Worm (Caenorhabditis elegans) whole organism, L3 larva: Measurements from ENCODE around the gene D1025.1.

ENCODE experiments used
- R02D3.7 ChIP-seq: fragments of 150-350 bp; optimal IDR thresholded peaks from 2 replicates; lab custom pipeline; 2014; ENCODE audit warnings: missing biosample characterization, missing genetic modification characterization
- ZK546.5 ChIP-seq: sonication (generic microtip); optimal IDR thresholded peaks from 2 replicates; lab custom pipeline; 2017; ENCODE audit warnings: missing biosample characterization, missing genetic modification characterization
- aly-2 ChIP-seq: fragments of 150-350 bp; optimal IDR thresholded peaks from 2 replicates; lab custom pipeline; 2014; ENCODE audit warnings: missing biosample characterization, missing genetic modification characterization
- ama-1 ChIP-seq: fragments of 150-350 bp; optimal IDR thresholded peaks from 2 replicates; lab custom pipeline; 2018
- ceh-16 ChIP-seq: sonication (generic microtip); optimal IDR thresholded peaks from 2 replicates; lab custom pipeline; 2017; ENCODE audit warnings: missing biosample characterization, missing genetic modification characterization
- ceh-28 ChIP-seq: fragments of 150-350 bp; optimal IDR thresholded peaks from 2 replicates; lab custom pipeline; 2014; ENCODE audit warnings: missing biosample characterization, missing genetic modification reagents, missing genetic modification characterization
- ceh-82 ChIP-seq: fragments of 150-350 bp; optimal IDR thresholded peaks from 2 replicates; lab custom pipeline; 2014; ENCODE audit warnings: missing biosample characterization, missing genetic modification characterization
- ceh-9 ChIP-seq: sonication (generic microtip); optimal IDR thresholded peaks from 2 replicates; lab custom pipeline; 2018; ENCODE audit warnings: missing biosample characterization, missing genetic modification characterization
- egl-27 ChIP-seq: sonication (generic microtip); optimal IDR thresholded peaks from 4 replicates; lab custom pipeline; 2017; ENCODE audit warnings: missing biosample characterization, missing genetic modification reagents, missing genetic modification characterization
- egl-5 ChIP-seq: fragments of 150-350 bp; optimal IDR thresholded peaks from 2 replicates; lab custom pipeline; 2017; ENCODE audit warnings: missing biosample characterization, missing genetic modification reagents, missing genetic modification characterization, inconsistent platforms
- elt-2 ChIP-seq: sonication (generic microtip); optimal IDR thresholded peaks from 2 replicates; lab custom pipeline; 2016; ENCODE audit warnings: missing genetic modification reagents, mild to moderate bottlenecking, missing genetic modification characterization, missing compliant biosample characterization
- elt-3 ChIP-seq, 3 experiments: fragments of 150-350 bp in 1 of 3; sonication (generic microtip) in 2 of 3; optimal IDR thresholded peaks; 2 replicates in 2 of 3; 4 replicates in 1 of 3; lab custom pipeline; 2014 to 2017; ENCODE audit warnings: missing biosample characterization in 3 of 3, missing genetic modification characterization in 3 of 3
- eor-1 ChIP-seq, 2 experiments: fragments of 150-350 bp; optimal IDR thresholded peaks; 2 replicates each; lab custom pipeline; 2014 to 2018; ENCODE audit warnings: missing biosample characterization in 2 of 2, missing genetic modification characterization in 2 of 2
- fkh-10 ChIP-seq: sonication (generic microtip); optimal IDR thresholded peaks from 2 replicates; lab custom pipeline; 2017; ENCODE audit warnings: missing biosample characterization, missing genetic modification reagents, missing genetic modification characterization
- fkh-2 ChIP-seq: fragments of 150-350 bp; optimal IDR thresholded peaks from 2 replicates; lab custom pipeline; 2014; ENCODE audit warnings: missing biosample characterization, missing genetic modification reagents, missing genetic modification characterization
- hmg-11 ChIP-seq: sonication (generic microtip); optimal IDR thresholded peaks from 2 replicates; lab custom pipeline; 2016; ENCODE audit warnings: missing genetic modification characterization, missing compliant biosample characterization
- jun-1 ChIP-seq: fragments of 150-350 bp; optimal IDR thresholded peaks from 2 replicates; lab custom pipeline; 2014; ENCODE audit warnings: missing biosample characterization, missing genetic modification reagents, missing genetic modification characterization
- lin-15B ChIP-seq: fragments of 150-350 bp; optimal IDR thresholded peaks from 2 replicates; lab custom pipeline; 2014; ENCODE audit warnings: missing biosample characterization, missing genetic modification characterization
- lin-39 ChIP-seq: fragments of 150-350 bp; optimal IDR thresholded peaks from 2 replicates; lab custom pipeline; 2018; ENCODE audit warnings: missing biosample characterization, missing genetic modification reagents, missing genetic modification characterization
- lsy-12 ChIP-seq: sonication (generic microtip); optimal IDR thresholded peaks from 2 replicates; lab custom pipeline; 2016; ENCODE audit warnings: mild to moderate bottlenecking, missing genetic modification characterization, missing compliant biosample characterization
- mdl-1 ChIP-seq: fragments of 150-350 bp; optimal IDR thresholded peaks from 2 replicates; lab custom pipeline; 2014; ENCODE audit warnings: missing biosample characterization, missing genetic modification characterization
- mml-1 ChIP-seq: fragments of 150-350 bp; sonication (generic microtip); optimal IDR thresholded peaks from 3 replicates; lab custom pipeline; 2014; ENCODE audit warnings: missing biosample characterization, missing genetic modification characterization
- nfya-1 ChIP-seq: sonication (generic microtip); optimal IDR thresholded peaks from 2 replicates; lab custom pipeline; 2017; ENCODE audit warnings: missing genetic modification characterization, mild to moderate bottlenecking, missing compliant biosample characterization, antibody characterized with exemption, moderate library complexity; ENCODE audit not compliant: insufficient read depth
- nhr-11 ChIP-seq: fragments of 150-350 bp; optimal IDR thresholded peaks from 2 replicates; lab custom pipeline; 2014; ENCODE audit warnings: missing biosample characterization, missing genetic modification characterization
- nhr-23 ChIP-seq: fragments of 150-350 bp; optimal IDR thresholded peaks from 2 replicates; lab custom pipeline; 2014; ENCODE audit warnings: missing biosample characterization, missing genetic modification reagents, missing genetic modification characterization
- nhr-25 ChIP-seq: sonication (generic microtip); optimal IDR thresholded peaks from 2 replicates; lab custom pipeline; 2017; ENCODE audit warnings: missing biosample characterization, missing genetic modification characterization
- nhr-28 ChIP-seq: fragments of 150-350 bp; optimal IDR thresholded peaks from 2 replicates; lab custom pipeline; 2014; ENCODE audit warnings: missing biosample characterization, missing genetic modification characterization
- nhr-43 ChIP-seq: sonication (generic microtip); optimal IDR thresholded peaks from 2 replicates; lab custom pipeline; 2016; ENCODE audit warnings: mild to moderate bottlenecking, missing genetic modification characterization, missing compliant biosample characterization; ENCODE audit not compliant: poor library complexity, severe bottlenecking
- nhr-67 ChIP-seq: fragments of 150-350 bp; optimal IDR thresholded peaks from 2 replicates; lab custom pipeline; 2014; ENCODE audit warnings: missing biosample characterization, missing genetic modification characterization
- nhr-76 ChIP-seq: fragments of 150-350 bp; sonication (generic microtip); optimal IDR thresholded peaks from 5 replicates; lab custom pipeline; 2014; ENCODE audit warnings: missing biosample characterization, missing genetic modification characterization
- nhr-77 ChIP-seq: fragments of 150-350 bp; optimal IDR thresholded peaks from 2 replicates; lab custom pipeline; 2014; ENCODE audit warnings: missing biosample characterization, missing genetic modification characterization
- pha-4 ChIP-seq: fragments of 150-350 bp; optimal IDR thresholded peaks from 2 replicates; lab custom pipeline; 2014; ENCODE audit warnings: missing biosample characterization, missing genetic modification reagents, missing genetic modification characterization
- pqm-1 ChIP-seq: fragments of 150-350 bp; optimal IDR thresholded peaks from 2 replicates; lab custom pipeline; 2017; ENCODE audit warnings: missing biosample characterization, missing genetic modification characterization, inconsistent platforms
- skn-1 ChIP-seq: fragments of 150-350 bp; optimal IDR thresholded peaks from 2 replicates; lab custom pipeline; 2014; ENCODE audit warnings: missing biosample characterization, missing genetic modification characterization
- snpc-4 ChIP-seq: fragments of 150-350 bp; optimal IDR thresholded peaks from 2 replicates; lab custom pipeline; 2014; ENCODE audit warnings: missing biosample characterization, missing genetic modification characterization
- tbx-2 ChIP-seq: sonication (generic microtip); optimal IDR thresholded peaks from 2 replicates; lab custom pipeline; 2016; ENCODE audit warnings: mild to moderate bottlenecking, missing genetic modification characterization, missing compliant biosample characterization
- unc-39 ChIP-seq: sonication (generic microtip); optimal IDR thresholded peaks from 4 replicates; lab custom pipeline; 2017; ENCODE audit warnings: missing biosample characterization, missing genetic modification characterization
- zag-1 ChIP-seq: fragments of 150-350 bp; optimal IDR thresholded peaks from 2 replicates; lab custom pipeline; 2014; ENCODE audit warnings: missing biosample characterization, missing genetic modification characterization
- ztf-11 ChIP-seq: fragments of 150-350 bp; optimal IDR thresholded peaks from 2 replicates; lab custom pipeline; 2014; ENCODE audit warnings: missing biosample characterization, missing genetic modification characterization

The D1025.1 gene

ce11 chrX:14537625-14538024 is 17.1 kb downstream of the D1025.1 start:
- TF ChIP-seq nhr-23 (no peak), lin-15B (no peak), mdl-1 (tag; lab: Kevin White, UChicago) (no peak), pqm-1 (tag; lab: Kevin White, UChicago) (peak; percentile 67), elt-2 (peak; percentile 66), unc-39 (tag; lab: Kevin White, UChicago) (no peak), pha-4 (tag; lab: Kevin White, UChicago) (peak; percentile 41), skn-1 (tag; lab: Kevin White, UChicago) (no peak), lsy-12 (no peak), hmg-11 (tag; lab: Kevin White, UChicago) (no peak), nhr-76 (tag; lab: Kevin White, UChicago) (no peak), mml-1 (tag; lab: Kevin White, UChicago) (no peak), nhr-25 (no peak), ceh-16 (tag; lab: Kevin White, UChicago) (no peak), aly-2 (tag; lab: Kevin White, UChicago) (no peak), ceh-82 (no peak), nhr-11 (tag; lab: Kevin White, UChicago) (no peak)

ce11 chrX:14539468-14539867 is 18.9 kb downstream of the D1025.1 start:
- TF ChIP-seq nhr-28 (tag; lab: Kevin White, UChicago) (no peak), elt-2 (peak; percentile 80), fkh-2 (tag; lab: Kevin White, UChicago) (no peak), pqm-1 (tag; lab: Kevin White, UChicago) (peak; percentile 75), egl-5 (tag; lab: Kevin White, UChicago) (no peak), hmg-11 (tag; lab: Kevin White, UChicago) (no peak), R02D3.7 (tag; lab: Kevin White, UChicago) (no peak), eor-1 (tag; optimal IDR thresholded peaks at IDR 0.05; lab: Kevin White, UChicago) (no peak)

- TF ChIP-seq ztf-11 (tag; lab: Kevin White, UChicago) (no peak), nhr-77 (no peak), nfya-1 (tag; lab: Kevin White, UChicago) (no peak), ceh-28 (tag; lab: Kevin White, UChicago) (no peak), nhr-76 (tag; lab: Kevin White, UChicago) (no peak), nhr-67 (tag; lab: Kevin White, UChicago) (no peak)
- TF ChIP-seq, all 47 proteins: peak for 0
Measured at ce11 chrX:14541992-14542391, 21.4 kb downstream of the D1025.1 start, which contains the start of gene fbxa-81. TSS of gene fbxa-81 (minus strand) at chrX:14542092.

- TF ChIP-seq lin-39 (tag; lab: Kevin White, UChicago) (no peak), egl-27 (tag; lab: Kevin White, UChicago) (no peak), hmg-11 (tag; lab: Kevin White, UChicago) (no peak), nhr-76 (tag; lab: Kevin White, UChicago) (no peak), lin-15B (no peak), jun-1 (tag; lab: Kevin White, UChicago) (no peak), skn-1 (tag; lab: Kevin White, UChicago) (no peak), ama-1 (lab: Kevin White, UChicago) (no peak), mml-1 (tag; lab: Kevin White, UChicago) (no peak), nhr-23 (no peak), nhr-43 (tag; lab: Kevin White, UChicago) (no peak), tbx-2 (no peak), zag-1 (no peak), fkh-10 (GFP tag; lab: Kevin White, UChicago) (no peak), nhr-67 (tag; lab: Kevin White, UChicago) (no peak), ZK546.5 (tag; lab: Kevin White, UChicago) (no peak), ceh-9 (tag; lab: Kevin White, UChicago) (no peak), R02D3.7 (tag; lab: Kevin White, UChicago) (no peak), elt-3 (tag; optimal IDR thresholded peaks at IDR 0.05; lab: Kevin White, UChicago) (no peak), snpc-4 (tag; lab: Kevin White, UChicago) (no peak)
Measured at ce11 chrX:14543224-14543623, 22.7 kb downstream of the D1025.1 start, which contains the start of gene T24C2.3. TSS of gene T24C2.3 (plus strand) at chrX:14543524.
